Fruit fly (Drosophila melanogaster) whole organism, embryonic: ENCODE measurements around the gene VhaSFD.

Experiments
- BEAF-32 ChIP-seq: fragments of 200-800 bp; sonication (Bioruptor generic); optimal IDR thresholded peaks from 3 replicates; lab custom pipeline; 2017; ENCODE audit warnings: missing biosample characterization, missing genetic modification characterization, mild to moderate bottlenecking, moderate library complexity, missing genetic modification reagents
- CG10366 ChIP-seq: fragments of 200-800 bp; sonication (Bioruptor generic); IDR thresholded peaks from 2 replicates; pipeline ENCODE4 v1.3.6; 2022; ENCODE audit warnings: missing biosample characterization, missing genetic modification characterization
- CG10959 ChIP-seq: fragments of 200-800 bp; sonication (Bioruptor generic); IDR thresholded peaks from 2 replicates; pipeline ENCODE4 v1.3.6; 2022; ENCODE audit warnings: missing biosample characterization, missing genetic modification characterization
- CG11247 ChIP-seq: fragments of 200-800 bp; sonication (Bioruptor generic); IDR thresholded peaks from 2 replicates; pipeline ENCODE4 v1.3.6; 2022; ENCODE audit warnings: missing biosample characterization, missing genetic modification characterization
- CG11695 ChIP-seq: fragments of 200-800 bp; sonication (Bioruptor generic); IDR thresholded peaks from 3 replicates; pipeline ENCODE4 v1.3.6; 2022; ENCODE audit warnings: missing biosample characterization, missing genetic modification characterization
- CG11696 ChIP-seq: fragments of 200-800 bp; sonication (Bioruptor generic); IDR thresholded peaks from 2 replicates; pipeline ENCODE4 v1.3.6; 2022; ENCODE audit warnings: missing biosample characterization, missing genetic modification characterization
- CG1233 ChIP-seq: fragments of 200-800 bp; sonication (Bioruptor generic); optimal IDR thresholded peaks from 4 replicates; lab custom pipeline; 2018; ENCODE audit warnings: missing biosample characterization, mild to moderate bottlenecking, missing genetic modification characterization
- CG13775 ChIP-seq: fragments of 200-800 bp; sonication (Bioruptor generic); optimal IDR thresholded peaks from 3 replicates; lab custom pipeline; 2017; ENCODE audit warnings: missing biosample characterization, mild to moderate bottlenecking, missing genetic modification characterization
- CG14014 ChIP-seq: fragments of 200-800 bp; sonication (Bioruptor generic); IDR thresholded peaks from 2 replicates; pipeline ENCODE4 v1.3.6; 2022; ENCODE audit warnings: missing biosample characterization, missing genetic modification characterization
- CG1529 ChIP-seq: fragments of 200-800 bp; sonication (Bioruptor generic); optimal IDR thresholded peaks from 3 replicates; lab custom pipeline; 2018; ENCODE audit warnings: missing biosample characterization, missing genetic modification characterization
- CG17328 ChIP-seq: fragments of 200-800 bp; sonication (Bioruptor generic); IDR thresholded peaks from 2 replicates; pipeline ENCODE4 v1.3.6; 2022; ENCODE audit warnings: missing biosample characterization, missing genetic modification characterization
- CG18262 ChIP-seq: fragments of 200-800 bp; optimal IDR thresholded peaks from 3 replicates; lab custom pipeline; 2019; ENCODE audit warnings: missing biosample characterization, mild to moderate bottlenecking, missing genetic modification characterization, moderate library complexity
- CG30431 ChIP-seq: fragments of 200-800 bp; sonication (Bioruptor generic); optimal IDR thresholded peaks from 2 replicates; lab custom pipeline; 2017; ENCODE audit warnings: missing biosample characterization, missing genetic modification characterization
- CG5245 ChIP-seq: fragments of 200-800 bp; sonication (Bioruptor generic); optimal IDR thresholded peaks from 3 replicates; lab custom pipeline; 2016; ENCODE audit warnings: missing biosample characterization, missing genetic modification characterization
- CG6765 ChIP-seq: fragments of 200-800 bp; sonication (Bioruptor generic); optimal IDR thresholded peaks from 3 replicates; lab custom pipeline; 2017; ENCODE audit warnings: missing biosample characterization, mild to moderate bottlenecking, missing genetic modification characterization
- CG8281 ChIP-seq: fragments of 200-800 bp; sonication (Bioruptor generic); optimal IDR thresholded peaks from 2 replicates; lab custom pipeline; 2018; ENCODE audit warnings: missing biosample characterization, mild to moderate bottlenecking, missing genetic modification characterization, moderate library complexity
- CG8924 ChIP-seq: fragments of 200-800 bp; optimal IDR thresholded peaks from 3 replicates; lab custom pipeline; 2019; ENCODE audit warnings: missing biosample characterization, mild to moderate bottlenecking, missing genetic modification characterization, moderate library complexity
- CG8944 ChIP-seq: fragments of 200-800 bp; sonication (Bioruptor generic); optimal IDR thresholded peaks from 3 replicates; lab custom pipeline; 2016; ENCODE audit warnings: missing biosample characterization, missing genetic modification characterization
- Chrac-16 ChIP-seq: fragments of 200-800 bp; sonication (Bioruptor generic); optimal IDR thresholded peaks from 3 replicates; lab custom pipeline; 2016; ENCODE audit warnings: missing biosample characterization, missing genetic modification characterization
- Doc2 ChIP-seq: fragments of 200-800 bp; sonication (Bioruptor generic); IDR thresholded peaks from 2 replicates; pipeline ENCODE4 v1.3.6; 2022; ENCODE audit warnings: missing biosample characterization, missing genetic modification characterization
- Fer3 ChIP-seq: fragments of 200-800 bp; sonication (Bioruptor generic); optimal IDR thresholded peaks from 2 replicates; lab custom pipeline; 2018; ENCODE audit warnings: missing biosample characterization, mild to moderate bottlenecking, missing genetic modification characterization, moderate library complexity
- HHEX ChIP-seq: fragments of 200-800 bp; sonication (Bioruptor generic); optimal IDR thresholded peaks from 3 replicates; lab custom pipeline; 2017; ENCODE audit warnings: missing biosample characterization, mild to moderate bottlenecking, missing genetic modification characterization, missing genetic modification reagents
- HLH3B ChIP-seq: fragments of 200-800 bp; sonication (Bioruptor generic); IDR thresholded peaks from 2 replicates; pipeline ENCODE4 v1.3.6; 2022; ENCODE audit warnings: missing biosample characterization, missing genetic modification characterization
- MBD-R2 ChIP-seq: fragments of 200-800 bp; sonication (Bioruptor generic); IDR thresholded peaks from 2 replicates; pipeline ENCODE4 v1.3.6; 2022; ENCODE audit warnings: missing biosample characterization, missing genetic modification characterization
- Mad ChIP-seq: fragments of 200-800 bp; sonication (Bioruptor generic); optimal IDR thresholded peaks from 2 replicates; lab custom pipeline; 2016; ENCODE audit warnings: missing biosample characterization, missing genetic modification characterization
- Mrtf ChIP-seq: fragments of 200-800 bp; sonication (Bioruptor generic); IDR thresholded peaks from 3 replicates; pipeline ENCODE4 v1.3.6; 2022; ENCODE audit warnings: missing biosample characterization, missing genetic modification characterization
- NK7.1 ChIP-seq: fragments of 200-800 bp; sonication (Bioruptor generic); optimal IDR thresholded peaks from 3 replicates; lab custom pipeline; 2016; ENCODE audit warnings: missing biosample characterization, missing genetic modification characterization
- PHDP ChIP-seq: fragments of 200-800 bp; sonication (Bioruptor generic); optimal IDR thresholded peaks from 3 replicates; lab custom pipeline; 2018; ENCODE audit warnings: missing biosample characterization, mild to moderate bottlenecking, missing genetic modification characterization, moderate library complexity
- Pdp1 ChIP-seq, 2 experiments: fragments of 200-800 bp; sonication (Bioruptor generic); optimal IDR thresholded peaks; 3 replicates each; lab custom pipeline; 2016; ENCODE audit warnings: missing biosample characterization in 2 of 2, missing genetic modification characterization in 2 of 2, mild to moderate bottlenecking in 1 of 2, moderate library complexity in 1 of 2
- Vsx1 ChIP-seq: fragments of 200-800 bp; sonication (Bioruptor generic); optimal IDR thresholded peaks from 2 replicates; lab custom pipeline; 2017; ENCODE audit warnings: missing biosample characterization, mild to moderate bottlenecking, missing genetic modification characterization, missing genetic modification reagents
- Xbp1 ChIP-seq: fragments of 200-800 bp; sonication (Bioruptor generic); optimal IDR thresholded peaks from 3 replicates; lab custom pipeline; 2016; ENCODE audit warnings: missing biosample characterization, mild to moderate bottlenecking, missing genetic modification characterization
- br ChIP-seq: fragments of >200 bp; optimal IDR thresholded peaks from 2 replicates; lab custom pipeline; 2017
- bsh ChIP-seq, 2 experiments: fragments of 200-800 bp; sonication (Bioruptor generic); optimal IDR thresholded peaks; 2 replicates each; lab custom pipeline; 2017 to 2018; ENCODE audit warnings: mild to moderate bottlenecking in 2 of 2, missing biosample characterization in 2 of 2, missing genetic modification characterization in 2 of 2, moderate library complexity in 1 of 2
- caup ChIP-seq: fragments of 200-800 bp; sonication (Bioruptor generic); optimal IDR thresholded peaks from 3 replicates; lab custom pipeline; 2017; ENCODE audit warnings: missing biosample characterization, mild to moderate bottlenecking, missing genetic modification characterization, moderate library complexity; ENCODE audit not compliant: severe bottlenecking
- ci ChIP-seq: fragments of 200-800 bp; sonication (Bioruptor generic); IDR thresholded peaks from 3 replicates; pipeline ENCODE4 v1.3.6; 2022; ENCODE audit warnings: missing biosample characterization, missing genetic modification characterization
- crol ChIP-seq: fragments of 200-800 bp; sonication (Bioruptor generic); IDR thresholded peaks from 2 replicates; pipeline ENCODE4 v1.3.6; 2022; ENCODE audit warnings: missing biosample characterization, missing genetic modification characterization
- dysf ChIP-seq: fragments of 200-800 bp; sonication (Bioruptor generic); IDR thresholded peaks from 3 replicates; pipeline ENCODE4 v1.3.6; 2022; ENCODE audit warnings: missing biosample characterization, missing genetic modification characterization
- grn ChIP-seq: fragments of 200-800 bp; sonication (Bioruptor generic); optimal IDR thresholded peaks from 3 replicates; lab custom pipeline; 2017; ENCODE audit warnings: missing biosample characterization, missing genetic modification characterization
- lab ChIP-seq: fragments of 200-800 bp; sonication (Bioruptor generic); optimal IDR thresholded peaks from 3 replicates; lab custom pipeline; 2017; ENCODE audit warnings: missing biosample characterization, missing genetic modification characterization, mild to moderate bottlenecking, moderate library complexity, missing genetic modification reagents
- lbe ChIP-seq: fragments of 200-800 bp; sonication (Bioruptor generic); optimal IDR thresholded peaks from 2 replicates; lab custom pipeline; 2016; ENCODE audit warnings: missing biosample characterization, mild to moderate bottlenecking, missing genetic modification characterization
- luna ChIP-seq: fragments of 200-800 bp; sonication (Bioruptor generic); optimal IDR thresholded peaks from 2 replicates; lab custom pipeline; 2016; ENCODE audit warnings: missing biosample characterization, missing genetic modification characterization
- oc ChIP-seq: fragments of 200-800 bp; sonication (Bioruptor generic); optimal IDR thresholded peaks from 2 replicates; lab custom pipeline; 2018; ENCODE audit warnings: missing biosample characterization, mild to moderate bottlenecking, missing genetic modification characterization, moderate library complexity
- pan ChIP-seq, 4 experiments: fragments of >200 bp in 3 of 4; fragments of 200-800 bp in 1 of 4; sonication (Bioruptor generic) in 1 of 4; optimal IDR thresholded peaks in 3 of 4; IDR thresholded peaks in 1 of 4; 2 replicates each; pipeline versions ENCODE4 v1.3.6 to Lab custom; 2017 to 2022; ENCODE audit warnings: missing biosample characterization in 2 of 4, missing genetic modification characterization in 2 of 4, mixed read lengths in 1 of 4
- sens ChIP-seq: fragments of 200-800 bp; sonication (Bioruptor generic); peaks from one replicate; lab custom pipeline; 2016; ENCODE audit warnings: missing biosample characterization, missing genetic modification characterization
- sr ChIP-seq: fragments of 200-800 bp; sonication (Bioruptor generic); IDR thresholded peaks from 3 replicates; pipeline ENCODE4 v1.3.6; 2022; ENCODE audit warnings: missing biosample characterization, missing genetic modification characterization
- tio ChIP-seq: fragments of 200-800 bp; sonication (Bioruptor generic); optimal IDR thresholded peaks from 2 replicates; lab custom pipeline; 2017; ENCODE audit warnings: missing biosample characterization, missing genetic modification characterization, inconsistent platforms
- vvl ChIP-seq: fragments of 200-800 bp; sonication (Bioruptor generic); IDR thresholded peaks from 2 replicates; pipeline ENCODE4 v1.3.6; 2022; ENCODE audit warnings: missing biosample characterization, missing genetic modification characterization
- zen ChIP-seq: fragments of 200-800 bp; sonication (Bioruptor generic); optimal IDR thresholded peaks from 3 replicates; lab custom pipeline; 2018; ENCODE audit warnings: missing biosample characterization, mild to moderate bottlenecking, missing genetic modification characterization, moderate library complexity

Gene VhaSFD

DNA sequence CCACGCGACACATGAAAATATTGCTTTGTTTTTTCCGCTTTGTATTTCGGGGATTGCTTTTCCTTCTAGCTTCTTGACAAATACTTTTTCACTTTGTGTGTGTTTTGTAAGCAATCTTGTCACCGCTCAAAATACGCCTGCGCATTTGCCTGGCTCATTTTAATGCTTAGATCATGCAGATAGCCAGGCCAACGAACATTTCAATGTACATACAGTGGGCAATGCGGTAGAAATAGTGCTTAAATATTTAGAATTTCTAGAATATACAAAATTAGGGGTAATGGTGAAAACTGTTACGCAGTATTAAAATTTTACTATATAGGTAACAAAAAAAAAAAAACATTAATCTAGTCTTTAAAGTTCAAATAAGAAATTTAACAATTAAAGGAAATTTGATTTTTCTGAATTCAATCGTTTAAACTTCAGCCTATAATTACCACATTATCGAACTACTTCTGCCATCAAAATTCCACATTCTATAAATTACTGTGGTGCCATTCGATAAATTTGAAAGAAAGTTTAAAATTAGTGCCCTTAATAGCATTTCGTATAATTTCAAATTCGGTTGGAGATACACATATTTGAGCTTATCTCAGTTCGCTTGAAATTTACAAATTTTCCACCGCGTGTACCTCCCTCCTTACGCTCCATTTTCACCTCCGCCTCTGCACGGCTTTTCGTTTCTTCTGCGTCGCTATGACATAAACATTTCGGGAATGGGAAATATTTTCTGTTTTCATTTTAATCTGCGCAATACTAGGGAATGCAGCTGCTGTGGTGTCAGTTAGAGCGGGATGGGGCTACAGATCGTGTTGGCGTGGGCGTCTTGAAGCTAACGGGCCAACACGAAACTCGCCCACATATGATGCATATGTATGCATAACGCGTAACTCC, 20.5 kb downstream of the VhaSFD start (continued):
- TF ChIP-seq Mad: no peak
- TF ChIP-seq luna: no peak
- TF ChIP-seq sens (GFP tag; lab: Kevin White, UChicago): peak; percentile 46
- peak; percentile 26 for TF ChIP-seq PHDP (tag; lab: Kevin White, UChicago)
- TF ChIP-seq grn (GFP tag; lab: Kevin White, UChicago): peak; percentile 54
- no peak for TF ChIP-seq NK7.1
- peak; percentile 51 for TF ChIP-seq CG17328 (GFP tag; lab: Robert Waterston, UW)
- peak; percentile 21 for TF ChIP-seq CG8924 (tag; lab: Kevin White, UChicago)
- peak; percentile 62; the same call in 1 of the 3 replicates for TF ChIP-seq ci (GFP tag; lab: Robert Waterston, UW)
- peak; percentile 8 for TF ChIP-seq Xbp1 (GFP tag; lab: Kevin White, UChicago)
- TF ChIP-seq Fer3 (tag; lab: Kevin White, UChicago): no peak
- TF ChIP-seq Pdp1 (GFP tag; optimal IDR thresholded peaks at IDR 0.05; lab: Kevin White, UChicago): peak in 1 of 2 experiments; percentile 91
- 0 out of 2 replicates have a peak, but pooled peaks have one; percentile 9 for TF ChIP-seq CG14014 (GFP tag; lab: Robert Waterston, UW)
- TF ChIP-seq HLH3B (GFP tag; lab: Robert Waterston, UW): no peak
- no peak for TF ChIP-seq CG11247
- TF ChIP-seq lab (GFP tag; lab: Kevin White, UChicago): no peak
- TF ChIP-seq CG5245: no peak
- no peak for TF ChIP-seq Mrtf (GFP tag; lab: Robert Waterston, UW)
- TF ChIP-seq Vsx1 (GFP tag; lab: Kevin White, UChicago): no peak
- TF ChIP-seq zen (tag; lab: Kevin White, UChicago): no peak
- peak; percentile 17 for TF ChIP-seq CG1529 (GFP tag; lab: Kevin White, UChicago)
- no peak for TF ChIP-seq HHEX (GFP tag; lab: Kevin White, UChicago)
- TF ChIP-seq BEAF-32: no peak
- TF ChIP-seq tio (GFP tag; lab: Kevin White, UChicago): peak; percentile 1
- no peak for TF ChIP-seq CG1233 (GFP tag; lab: Kevin White, UChicago)
- TF ChIP-seq CG8281 (tag; lab: Kevin White, UChicago): no peak
- peak; percentile 56 for TF ChIP-seq vvl (GFP tag; lab: Robert Waterston, UW)
- TF ChIP-seq MBD-R2: peak; percentile 29; the same call in 1 of the 2 replicates
- no peak for TF ChIP-seq CG6765
- no peak for TF ChIP-seq CG18262 (tag; lab: Kevin White, UChicago)
- TF ChIP-seq CG13775 (GFP tag; lab: Kevin White, UChicago): peak; percentile 16
- TF ChIP-seq lbe: no peak
- no peak for TF ChIP-seq Chrac-16 (GFP tag; lab: Kevin White, UChicago)
- TF ChIP-seq CG10366: peak; percentile 21; the same call in 1 of the 2 replicates
- TF ChIP-seq br (lab: Kevin White, UChicago): no peak
- TF ChIP-seq oc (tag; lab: Kevin White, UChicago): peak; percentile 75
- peak; percentile 77 for TF ChIP-seq sr (GFP tag; lab: Robert Waterston, UW)
- no peak for TF ChIP-seq pan (optimal IDR thresholded peaks at IDR 0.05; lab: Kevin White, UChicago)
- no peak for TF ChIP-seq pan (GFP tag; optimal IDR thresholded peaks at IDR 0.05 in 1 of 2, IDR thresholded peaks at IDR 0.05 in 1 of 2)
- no peak for TF ChIP-seq Doc2
- no peak for TF ChIP-seq CG30431 (GFP tag; lab: Kevin White, UChicago)
- TF ChIP-seq CG8944 (GFP tag; lab: Kevin White, UChicago): no peak
- no peak for TF ChIP-seq CG11696 (GFP tag; lab: Robert Waterston, UW)
- peak; percentile 48; the same call in 1 of the 2 replicates for TF ChIP-seq crol (GFP tag; lab: Robert Waterston, UW)
- TF ChIP-seq caup (GFP tag; lab: Kevin White, UChicago): no peak
- TF ChIP-seq CG11695 (GFP tag; lab: Robert Waterston, UW): no peak
- peak in 1 of 2 experiments; percentile 45 for TF ChIP-seq bsh (GFP tag; optimal IDR thresholded peaks at IDR 0.05; lab: Kevin White, UChicago)
- TF ChIP-seq dysf: 0 out of 3 replicates have a peak, but pooled peaks have one; percentile 35
- TF ChIP-seq CG10959 (GFP tag; lab: Robert Waterston, UW): no peak
